Fruit fly (Drosophila melanogaster) whole organism, wandering third instar larva: ENCODE measurements around the gene Or74a.

Source experiments
- CrebA ChIP-seq: fragments of 200-800 bp; sonication (Bioruptor generic); optimal IDR thresholded peaks from 2 replicates; lab custom pipeline; 2016; ENCODE audit warnings: missing biosample characterization, mild to moderate bottlenecking, missing genetic modification characterization, borderline replicate concordance
- Dfd ChIP-seq: fragments of >200 bp; optimal IDR thresholded peaks from 2 replicates; lab custom pipeline; 2017; ENCODE audit warnings: missing biosample characterization, missing genetic modification characterization
- GATAd ChIP-seq: sonication (Bioruptor generic); optimal IDR thresholded peaks from 2 replicates; lab custom pipeline; 2016; ENCODE audit warnings: missing biosample characterization, missing genetic modification characterization
- Jra ChIP-seq: sonication (Bioruptor generic); optimal IDR thresholded peaks from 2 replicates; lab custom pipeline; 2016; ENCODE audit warnings: missing biosample characterization, missing genetic modification characterization
- N ChIP-seq: fragments of >200 bp; optimal IDR thresholded peaks from 2 replicates; lab custom pipeline; 2018; ENCODE audit warnings: missing biosample characterization, missing external identifiers, missing genetic modification characterization
- Vsx2 ChIP-seq: fragments of 200-300, 225-300 bp; sonication (Bioruptor generic); optimal IDR thresholded peaks from 2 replicates; lab custom pipeline; 2018; ENCODE audit warnings: missing biosample characterization, missing genetic modification characterization; ENCODE audit not compliant: partially characterized antibody
- dl ChIP-seq, 2 experiments: fragments of 175-275, 200-275 bp in 1 of 2; fragments of 200-275 bp in 1 of 2; sonication (Bioruptor generic); optimal IDR thresholded peaks; lab custom pipeline; 2018; ENCODE audit warnings: mild to moderate bottlenecking in 2 of 2, missing biosample characterization in 2 of 2, missing genetic modification characterization in 2 of 2, moderate library complexity in 2 of 2; ENCODE audit not compliant: partially characterized antibody in 2 of 2, insufficient read depth in 1 of 2
- h ChIP-seq: fragments of 200-800 bp; sonication (Bioruptor generic); optimal IDR thresholded peaks from 3 replicates; lab custom pipeline; 2016; ENCODE audit warnings: missing biosample characterization, mild to moderate bottlenecking, missing genetic modification characterization

The Or74a gene

DNA sequence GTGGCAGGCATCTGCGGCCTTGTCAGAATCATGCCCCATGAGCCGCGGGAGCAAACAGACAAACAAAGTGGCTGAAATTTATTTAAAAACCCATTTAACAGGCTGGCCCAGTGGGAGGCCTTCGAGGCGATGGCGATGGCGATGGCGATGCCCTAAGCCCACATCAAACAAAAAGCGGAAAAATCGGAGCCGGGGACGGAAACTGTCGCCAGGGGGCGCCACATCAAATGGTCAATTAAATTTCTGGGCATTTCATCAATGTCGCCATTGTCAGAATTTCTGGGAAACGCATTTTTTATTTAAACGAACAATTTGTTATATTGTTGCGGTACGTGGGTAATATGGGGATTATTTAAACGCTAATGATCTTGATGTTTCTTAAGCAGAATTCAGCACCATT is 36.8 kb downstream of the Or74a start:
- TF ChIP-seq N (GFP tag; lab: Kevin White, UChicago) (no peak), Vsx2 (GFP tag; lab: Kevin White, UChicago) (no peak), h (GFP tag; lab: Kevin White, UChicago) (no peak), dl (GFP tag; optimal IDR thresholded peaks at IDR 0.05; lab: Kevin White, UChicago; ENCODE audit: insufficient read depth in 1 of 2, partially characterized antibody in 2 of 2) (no peak), GATAd (no peak), CrebA (GFP tag; lab: Kevin White, UChicago) (no peak), Jra (no peak), Dfd (GFP tag; lab: Kevin White, UChicago) (no peak)
